Worm (Caenorhabditis elegans): ENCODE data around the gene K08H2.2.

- TF ChIP-seq unc-62 (GFP tag; optimal IDR thresholded peaks at IDR 0.05): no peak
- no peak for TF ChIP-seq ceh-82 (tag; optimal IDR thresholded peaks at IDR 0.05)
- TF ChIP-seq nhr-11 (tag; optimal IDR thresholded peaks at IDR 0.05): no peak
- no peak for TF ChIP-seq nhr-77 (tag; optimal IDR thresholded peaks at IDR 0.05)
- TF ChIP-seq lin-11 (tag; optimal IDR thresholded peaks at IDR 0.05): no peak
- no peak for TF ChIP-seq egl-27 (tag; optimal IDR thresholded peaks at IDR 0.05)
- TF ChIP-seq fos-1 (tag; optimal IDR thresholded peaks at IDR 0.05): peak; percentile 54
- peak; percentile 40 to 69 for TF ChIP-seq mdl-1 (tag; optimal IDR thresholded peaks at IDR 0.05)
- no peak for TF ChIP-seq ama-1 (optimal IDR thresholded peaks at IDR 0.05)
- no peak for TF ChIP-seq lin-39 (tag; optimal IDR thresholded peaks at IDR 0.05)
- peak; percentile 76 for TF ChIP-seq F13H6.1 (tag; optimal IDR thresholded peaks at IDR 0.05)
- no peak for TF ChIP-seq C34F6.9 (tag; optimal IDR thresholded peaks at IDR 0.05)
- no peak for TF ChIP-seq nhr-12 (tag; optimal IDR thresholded peaks at IDR 0.05)
These were observed 15.4 kb upstream of the K08H2.2 start for ce11 chrX:13250163-13250562.

Data from whole organism, L2 larva.